Worm (Caenorhabditis elegans): Measurements from ENCODE around the gene clec-33.

DNA sequence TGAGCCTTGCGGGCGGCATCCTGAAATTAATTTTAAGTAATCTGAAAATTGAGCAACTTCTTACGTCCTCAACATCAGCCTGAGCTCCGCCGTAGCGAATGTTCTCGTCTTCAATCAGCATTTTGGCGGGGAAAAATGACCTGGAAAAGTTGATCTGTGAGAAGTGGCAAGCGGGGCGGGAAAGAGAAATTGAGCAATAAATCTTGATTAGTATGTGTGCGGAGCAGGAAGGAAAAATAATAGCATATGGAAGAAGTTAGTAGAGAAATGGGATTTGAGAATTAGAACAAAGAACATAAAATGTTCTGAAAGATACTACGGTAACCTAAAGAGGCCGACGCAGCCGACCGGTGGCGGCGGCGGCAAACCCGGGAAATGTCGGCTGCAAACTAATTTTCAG lies 34.7 kb downstream of the clec-33 start, which contains the start of gene tni-3:
- no peak for TF ChIP-seq unc-62 (GFP tag; optimal IDR thresholded peaks at IDR 0.05)
- no peak for TF ChIP-seq unc-130 (GFP tag; optimal IDR thresholded peaks at IDR 0.05)
- no peak for TF ChIP-seq F10E7.11 (tag; optimal IDR thresholded peaks at IDR 0.05)
- TF ChIP-seq fkh-3 (tag; optimal IDR thresholded peaks at IDR 0.05), result no peak
- TF ChIP-seq dox-1 (GFP tag; IDR thresholded peaks at IDR 0.05), result no peak
- no peak for TF ChIP-seq snpc-1.1 (tag; optimal IDR thresholded peaks at IDR 0.05; ENCODE audit: insufficient read depth)
- TF ChIP-seq ceh-40 (GFP tag; IDR thresholded peaks at IDR 0.05), result no peak
